Fruit fly (Drosophila melanogaster) whole organism, embryonic: ENCODE results near the gene Nep6.

ENCODE experiments used
- Asciz ChIP-seq: fragments of 200-800 bp; sonication (Bioruptor generic); optimal IDR thresholded peaks from 2 replicates; lab custom pipeline; 2017; ENCODE audit warnings: missing biosample characterization, mild to moderate bottlenecking, missing genetic modification characterization, missing genetic modification reagents
- C15 ChIP-seq: fragments of 200-800 bp; sonication (Bioruptor generic); IDR thresholded peaks from 3 replicates; pipeline ENCODE4 v1.3.6; 2022; ENCODE audit warnings: missing biosample characterization, missing genetic modification characterization
- CG10147 ChIP-seq: fragments of 200-800 bp; sonication (Bioruptor generic); optimal IDR thresholded peaks from 2 replicates; lab custom pipeline; 2019; ENCODE audit warnings: missing biosample characterization, mild to moderate bottlenecking, missing genetic modification characterization, moderate library complexity
- CG10462 ChIP-seq: fragments of 200-800 bp; sonication (Bioruptor generic); optimal IDR thresholded peaks from 2 replicates; lab custom pipeline; 2016; ENCODE audit warnings: missing biosample characterization, missing genetic modification characterization
- CG13287 ChIP-seq: fragments of 200-800 bp; sonication (Bioruptor generic); IDR thresholded peaks from 2 replicates; pipeline ENCODE4 v1.3.6; 2022; ENCODE audit warnings: missing biosample characterization, missing genetic modification characterization; ENCODE audit not compliant: partially characterized antibody
- CG13296 ChIP-seq: fragments of 200-800 bp; sonication (Bioruptor generic); optimal IDR thresholded peaks from 3 replicates; lab custom pipeline; 2018; ENCODE audit warnings: missing biosample characterization, mild to moderate bottlenecking, missing genetic modification characterization
- CG13624 ChIP-seq: fragments of 200-800 bp; sonication (Bioruptor generic); optimal IDR thresholded peaks from 2 replicates; lab custom pipeline; 2016; ENCODE audit warnings: missing biosample characterization, missing genetic modification characterization
- CG1602 ChIP-seq: fragments of 200-800 bp; sonication (Bioruptor generic); optimal IDR thresholded peaks from 3 replicates; lab custom pipeline; 2016; ENCODE audit warnings: missing biosample characterization, missing genetic modification characterization
- CG16779 ChIP-seq: fragments of 200-800 bp; sonication (Bioruptor generic); IDR thresholded peaks from 2 replicates; pipeline ENCODE4 v1.3.6; 2022; ENCODE audit warnings: missing biosample characterization, missing genetic modification characterization
- CG17328 ChIP-seq: fragments of 200-800 bp; sonication (Bioruptor generic); IDR thresholded peaks from 2 replicates; pipeline ENCODE4 v1.3.6; 2022; ENCODE audit warnings: missing biosample characterization, missing genetic modification characterization
- CG18262 ChIP-seq: fragments of 200-800 bp; optimal IDR thresholded peaks from 3 replicates; lab custom pipeline; 2019; ENCODE audit warnings: missing biosample characterization, mild to moderate bottlenecking, missing genetic modification characterization, moderate library complexity
- CG30431 ChIP-seq: fragments of 200-800 bp; sonication (Bioruptor generic); optimal IDR thresholded peaks from 2 replicates; lab custom pipeline; 2017; ENCODE audit warnings: missing biosample characterization, missing genetic modification characterization
- CG31224 ChIP-seq: fragments of 200-800 bp; sonication (Bioruptor generic); IDR thresholded peaks from 2 replicates; pipeline ENCODE4 v1.3.6; 2022; ENCODE audit warnings: missing biosample characterization, missing genetic modification characterization
- CG31365 ChIP-seq: fragments of 200-800 bp; sonication (Bioruptor generic); optimal IDR thresholded peaks from 2 replicates; lab custom pipeline; 2018; ENCODE audit warnings: missing biosample characterization, mild to moderate bottlenecking, missing genetic modification characterization
- CG3847 ChIP-seq: fragments of 200-800 bp; sonication (Bioruptor generic); IDR thresholded peaks from 2 replicates; pipeline ENCODE4 v1.3.6; 2022; ENCODE audit warnings: missing biosample characterization, missing genetic modification characterization
- CG6765 ChIP-seq: fragments of 200-800 bp; sonication (Bioruptor generic); optimal IDR thresholded peaks from 3 replicates; lab custom pipeline; 2017; ENCODE audit warnings: missing biosample characterization, mild to moderate bottlenecking, missing genetic modification characterization
- CG7556 ChIP-seq: fragments of 200-800 bp; sonication (Bioruptor generic); optimal IDR thresholded peaks from 2 replicates; lab custom pipeline; 2017; ENCODE audit warnings: missing biosample characterization, mild to moderate bottlenecking, missing genetic modification characterization
- CG8359 ChIP-seq: fragments of 200-800 bp; sonication (Bioruptor generic); optimal IDR thresholded peaks from 2 replicates; lab custom pipeline; 2017; ENCODE audit warnings: missing biosample characterization, mild to moderate bottlenecking, missing genetic modification characterization, borderline replicate concordance
- CG8388 ChIP-seq: fragments of 200-800 bp; sonication (Bioruptor generic); optimal IDR thresholded peaks from 2 replicates; lab custom pipeline; 2019; ENCODE audit warnings: missing biosample characterization, mild to moderate bottlenecking, missing genetic modification characterization, moderate library complexity
- CG9215 ChIP-seq: fragments of 200-800 bp; sonication (Bioruptor generic); IDR thresholded peaks from 2 replicates; pipeline ENCODE4 v1.3.6; 2022; ENCODE audit warnings: missing biosample characterization, missing genetic modification characterization
- CG9609 ChIP-seq: fragments of 200-800 bp; sonication (Bioruptor generic); optimal IDR thresholded peaks from 3 replicates; lab custom pipeline; 2016; ENCODE audit warnings: missing biosample characterization, missing genetic modification characterization
- CG9932 ChIP-seq: fragments of 200-800 bp; sonication (Bioruptor generic); IDR thresholded peaks from 2 replicates; pipeline ENCODE4 v1.3.6; 2022; ENCODE audit warnings: missing biosample characterization, missing genetic modification characterization
- CrebB ChIP-seq: fragments of 200-800 bp; sonication (Bioruptor generic); optimal IDR thresholded peaks from 3 replicates; lab custom pipeline; 2018; ENCODE audit warnings: missing biosample characterization, mild to moderate bottlenecking, missing genetic modification characterization
- Dip3 ChIP-seq: fragments of 200-800 bp; sonication (Bioruptor generic); optimal IDR thresholded peaks from 3 replicates; lab custom pipeline; 2016; ENCODE audit warnings: missing biosample characterization, missing genetic modification characterization
- Dll ChIP-seq: fragments of 200-800 bp; sonication (Bioruptor generic); IDR thresholded peaks from 4 replicates; pipeline ENCODE4 v1.3.6; 2022; ENCODE audit warnings: missing biosample characterization, missing genetic modification characterization; ENCODE audit not compliant: partially characterized antibody
- HmgZ ChIP-seq: fragments of 200-800 bp; sonication (Bioruptor generic); optimal IDR thresholded peaks from 2 replicates; lab custom pipeline; 2018; ENCODE audit warnings: missing biosample characterization, mild to moderate bottlenecking, missing genetic modification characterization
- MBD-R2 ChIP-seq: fragments of 200-800 bp; sonication (Bioruptor generic); IDR thresholded peaks from 2 replicates; pipeline ENCODE4 v1.3.6; 2022; ENCODE audit warnings: missing biosample characterization, missing genetic modification characterization
- MTF-1 ChIP-seq: fragments of 200-800 bp; sonication (Bioruptor generic); optimal IDR thresholded peaks from 2 replicates; lab custom pipeline; 2018; ENCODE audit warnings: missing biosample characterization, mild to moderate bottlenecking, missing genetic modification characterization, borderline replicate concordance
- Optix ChIP-seq: fragments of 200-800 bp; sonication (Bioruptor generic); IDR thresholded peaks from 3 replicates; pipeline ENCODE4 v1.3.6; 2022; ENCODE audit warnings: missing biosample characterization, missing genetic modification characterization
- PHDP ChIP-seq: fragments of 200-800 bp; sonication (Bioruptor generic); optimal IDR thresholded peaks from 3 replicates; lab custom pipeline; 2018; ENCODE audit warnings: missing biosample characterization, mild to moderate bottlenecking, missing genetic modification characterization, moderate library complexity
- Rfx ChIP-seq: fragments of 200-800 bp; sonication (Bioruptor generic); IDR thresholded peaks from 2 replicates; pipeline ENCODE4 v1.3.6; 2022; ENCODE audit warnings: missing biosample characterization, missing genetic modification characterization
- Side ChIP-seq: fragments of 200-800 bp; sonication (Bioruptor generic); optimal IDR thresholded peaks from 2 replicates; lab custom pipeline; 2016; ENCODE audit warnings: missing biosample characterization, missing genetic modification characterization
- Stat92E ChIP-seq, 3 experiments: fragments of >200 bp in 2 of 3; fragments of 200-800 bp in 1 of 3; sonication (Bioruptor generic) in 1 of 3; optimal IDR thresholded peaks; 2 replicates each; lab custom pipeline; 2017 to 2019; ENCODE audit warnings: missing biosample characterization in 3 of 3, missing genetic modification characterization in 3 of 3, mild to moderate bottlenecking in 1 of 3, moderate library complexity in 1 of 3
- ase ChIP-seq: fragments of 200-800 bp; sonication (Bioruptor generic); IDR thresholded peaks from 3 replicates; pipeline ENCODE4 v1.3.6; 2022; ENCODE audit warnings: missing biosample characterization, missing genetic modification characterization
- cad ChIP-seq: fragments of >200 bp; optimal IDR thresholded peaks from 2 replicates; lab custom pipeline; 2017; ENCODE audit warnings: missing biosample characterization, missing genetic modification characterization
- chinmo ChIP-seq: fragments of 200-800 bp; sonication (Bioruptor generic); IDR thresholded peaks from 4 replicates; pipeline ENCODE4 v1.3.6; 2022; ENCODE audit warnings: missing biosample characterization, missing genetic modification characterization; ENCODE audit not compliant: partially characterized antibody
- chn ChIP-seq: fragments of 200-800 bp; sonication (Bioruptor generic); optimal IDR thresholded peaks from 2 replicates; lab custom pipeline; 2016; ENCODE audit warnings: missing biosample characterization, missing genetic modification characterization
- ci ChIP-seq: fragments of 200-800 bp; sonication (Bioruptor generic); IDR thresholded peaks from 3 replicates; pipeline ENCODE4 v1.3.6; 2022; ENCODE audit warnings: missing biosample characterization, missing genetic modification characterization
- da ChIP-seq: fragments of 200-800 bp; sonication (Bioruptor generic); optimal IDR thresholded peaks from 2 replicates; lab custom pipeline; 2016; ENCODE audit warnings: missing biosample characterization, missing genetic modification characterization
- fd102C ChIP-seq: fragments of 200-800 bp; sonication (Bioruptor generic); optimal IDR thresholded peaks from 2 replicates; lab custom pipeline; 2018; ENCODE audit warnings: missing biosample characterization, mild to moderate bottlenecking, missing genetic modification characterization, moderate library complexity
- grau ChIP-seq: fragments of 200-800 bp; optimal IDR thresholded peaks from 3 replicates; lab custom pipeline; 2019; ENCODE audit warnings: missing biosample characterization, mild to moderate bottlenecking, missing genetic modification characterization, moderate library complexity
- gsb-n ChIP-seq: fragments of 200-800 bp; sonication (Bioruptor generic); optimal IDR thresholded peaks from 3 replicates; lab custom pipeline; 2018; ENCODE audit warnings: missing biosample characterization, mild to moderate bottlenecking, missing genetic modification characterization
- ind ChIP-seq: fragments of 200-800 bp; sonication (Bioruptor generic); optimal IDR thresholded peaks from 3 replicates; lab custom pipeline; 2016; ENCODE audit warnings: missing biosample characterization, missing genetic modification characterization
- lab ChIP-seq: fragments of 200-800 bp; sonication (Bioruptor generic); optimal IDR thresholded peaks from 3 replicates; lab custom pipeline; 2017; ENCODE audit warnings: missing biosample characterization, missing genetic modification characterization, mild to moderate bottlenecking, moderate library complexity, missing genetic modification reagents
- luna ChIP-seq: fragments of 200-800 bp; sonication (Bioruptor generic); optimal IDR thresholded peaks from 2 replicates; lab custom pipeline; 2016; ENCODE audit warnings: missing biosample characterization, missing genetic modification characterization
- mam ChIP-seq: fragments of 200-800 bp; sonication (Bioruptor generic); optimal IDR thresholded peaks from 3 replicates; lab custom pipeline; 2016; ENCODE audit warnings: missing biosample characterization, missing genetic modification characterization
- nerfin-2 ChIP-seq: fragments of 200-800 bp; sonication (Bioruptor generic); IDR thresholded peaks from 2 replicates; pipeline ENCODE4 v1.3.6; 2022; ENCODE audit warnings: missing biosample characterization, missing genetic modification characterization; ENCODE audit not compliant: partially characterized antibody
- sd ChIP-seq: fragments of 200-800 bp; sonication (Bioruptor generic); optimal IDR thresholded peaks from 3 replicates; lab custom pipeline; 2018; ENCODE audit warnings: missing biosample characterization, mild to moderate bottlenecking, missing genetic modification characterization, moderate library complexity
- so ChIP-seq: fragments of 200-800 bp; sonication (Bioruptor generic); IDR thresholded peaks from 3 replicates; pipeline ENCODE4 v1.3.6; 2022; ENCODE audit warnings: missing biosample characterization, missing genetic modification characterization
- sug ChIP-seq: fragments of 200-800 bp; optimal IDR thresholded peaks from 2 replicates; lab custom pipeline; 2019; ENCODE audit warnings: missing biosample characterization, mild to moderate bottlenecking, missing genetic modification characterization, moderate library complexity
- tap ChIP-seq: fragments of 200-800 bp; optimal IDR thresholded peaks from 3 replicates; lab custom pipeline; 2019; ENCODE audit warnings: missing biosample characterization, mild to moderate bottlenecking, missing genetic modification characterization, moderate library complexity

Nep6 gene

DNA sequence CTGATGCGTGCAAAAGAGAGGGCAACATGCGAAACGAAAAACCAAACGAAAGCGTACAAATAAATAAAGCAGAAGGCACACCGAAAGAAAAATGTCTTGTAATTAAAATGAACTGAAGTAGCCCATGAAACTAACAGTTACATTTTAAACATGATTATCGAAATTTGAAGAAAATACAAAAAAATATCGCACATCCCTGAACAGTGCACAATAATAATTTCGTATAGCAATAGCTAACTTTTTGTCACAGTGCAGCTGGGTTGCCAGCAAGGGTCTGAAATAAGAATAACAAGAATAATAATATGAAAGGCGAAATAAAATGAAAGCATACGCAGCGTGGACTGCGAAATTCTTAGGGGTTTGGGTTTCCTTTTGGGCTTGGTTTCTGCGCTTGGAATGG lies 49.3 kb upstream of the Nep6 start (continued):
- TF ChIP-seq CG30431 (GFP tag; lab: Kevin White, UChicago): peak; percentile 99
- TF ChIP-seq CG31365: peak; percentile 92
- TF ChIP-seq CG9932: peak; percentile 100
- peak; percentile 98 for TF ChIP-seq gsb-n (tag; lab: Kevin White, UChicago)
- peak; percentile 86 for TF ChIP-seq CG8359 (GFP tag; lab: Kevin White, UChicago)
- TF ChIP-seq Optix (GFP tag; lab: Robert Waterston, UW): peak; percentile 98
- peak; percentile 99 for TF ChIP-seq CG13624 (GFP tag; lab: Kevin White, UChicago)
- peak; percentile 99 for TF ChIP-seq C15 (GFP tag; lab: Robert Waterston, UW)
- TF ChIP-seq CG10462: peak; percentile 99
- peak; percentile 99 for TF ChIP-seq HmgZ (tag; lab: Kevin White, UChicago)
- TF ChIP-seq CG18262 (tag; lab: Kevin White, UChicago): peak; percentile 99
- TF ChIP-seq CG7556 (GFP tag; lab: Kevin White, UChicago): peak; percentile 99
- TF ChIP-seq Dip3 (GFP tag; lab: Kevin White, UChicago): peak; percentile 100
- peak; percentile 99 for TF ChIP-seq MBD-R2
- TF ChIP-seq chinmo: no peak
- TF ChIP-seq CG9215 (GFP tag; lab: Robert Waterston, UW): peak; percentile 98
- TF ChIP-seq MTF-1 (GFP tag; lab: Kevin White, UChicago): peak; percentile 96
- TF ChIP-seq fd102C (GFP tag; lab: Kevin White, UChicago): peak; percentile 95
- peak; percentile 98 for TF ChIP-seq da (GFP tag; lab: Kevin White, UChicago)
- TF ChIP-seq CG10147 (GFP tag; lab: Kevin White, UChicago): peak; percentile 99
- TF ChIP-seq Rfx (GFP tag; lab: Robert Waterston, UW): peak; percentile 99
- TF ChIP-seq sd (tag; lab: Kevin White, UChicago): peak; percentile 91
- TF ChIP-seq cad: no peak
- peak; percentile 99 for TF ChIP-seq mam (GFP tag; lab: Kevin White, UChicago)
- peak in 1 of 3 experiments; percentile 97 for TF ChIP-seq Stat92E (GFP tag; optimal IDR thresholded peaks at IDR 0.05; lab: Kevin White, UChicago)
- no peak for TF ChIP-seq CG13287 (GFP tag; lab: Robert Waterston, UW)
- peak; percentile 99 for TF ChIP-seq PHDP (tag; lab: Kevin White, UChicago)
- TF ChIP-seq ci (GFP tag; lab: Robert Waterston, UW): peak; percentile 98
- peak; percentile 99 for TF ChIP-seq CG9609 (GFP tag; lab: Kevin White, UChicago)
- peak; percentile 98 for TF ChIP-seq CG6765 (GFP tag; lab: Kevin White, UChicago)
- TF ChIP-seq Dll (GFP tag; lab: Robert Waterston, UW): no peak
- TF ChIP-seq CG31224 (GFP tag; lab: Robert Waterston, UW): peak; percentile 97
- TF ChIP-seq CG8388 (GFP tag; lab: Kevin White, UChicago): peak; percentile 98
- TF ChIP-seq CG3847: peak; percentile 99
- no peak for TF ChIP-seq nerfin-2 (GFP tag; lab: Robert Waterston, UW)
- peak; percentile 95 for TF ChIP-seq sug (tag; lab: Kevin White, UChicago)
- TF ChIP-seq CG16779 (GFP tag; lab: Robert Waterston, UW): peak; percentile 98
- TF ChIP-seq CG17328 (GFP tag; lab: Robert Waterston, UW): peak; percentile 99
- peak; percentile 99 for TF ChIP-seq grau (tag; lab: Kevin White, UChicago)
- TF ChIP-seq chn (GFP tag; lab: Kevin White, UChicago): peak; percentile 99
- TF ChIP-seq CG1602 (GFP tag; lab: Kevin White, UChicago): peak; percentile 99
- peak; percentile 99 for TF ChIP-seq so (GFP tag; lab: Robert Waterston, UW)
- peak; percentile 98 for TF ChIP-seq luna
- peak; percentile 99 for TF ChIP-seq CrebB
- peak; percentile 95 for TF ChIP-seq tap (tag; lab: Kevin White, UChicago)
- TF ChIP-seq Side: peak; percentile 99
- TF ChIP-seq ase (GFP tag; lab: Robert Waterston, UW): peak; percentile 98
- TF ChIP-seq ind (GFP tag; lab: Kevin White, UChicago): peak; percentile 100
- TF ChIP-seq Asciz (GFP tag; lab: Kevin White, UChicago): peak; percentile 98
- TF ChIP-seq CG13296 (GFP tag; lab: Kevin White, UChicago): peak; percentile 98
- TF ChIP-seq lab (GFP tag; lab: Kevin White, UChicago): peak; percentile 100
